Worm (Caenorhabditis elegans): ENCODE results near the gene bmk-1.

Gene bmk-1

ce11 chrV:14456626-14457025, at the start of gene bmk-1:
Gene bmk-1, minus strand, starts transcription at chrV:14456984.
- TF ChIP-seq med-1 (GFP tag; optimal IDR thresholded peaks at IDR 0.05; ENCODE audit: insufficient read depth) (no peak), flt-1 (GFP tag; IDR thresholded peaks at IDR 0.05) (no peak), ztf-29 (GFP tag; IDR thresholded peaks at IDR 0.05) (no peak), ztf-23 (GFP tag; IDR thresholded peaks at IDR 0.05) (no peak), klf-2 (GFP tag; conservative IDR thresholded peaks at IDR 0.05) (no peak), cog-1 (tag; optimal IDR thresholded peaks at IDR 0.05) (no peak), ref-1 (GFP tag; conservative IDR thresholded peaks at IDR 0.05) (no peak), tab-1 (GFP tag; IDR thresholded peaks at IDR 0.05) (no peak), T22C8.4 (GFP tag; IDR thresholded peaks at IDR 0.05) (no peak)

- TF ChIP-seq med-1 (GFP tag; optimal IDR thresholded peaks at IDR 0.05; ENCODE audit: insufficient read depth) = no peak
- no peak for TF ChIP-seq tab-1 (GFP tag; IDR thresholded peaks at IDR 0.05)
- TF ChIP-seq cog-1 (tag; optimal IDR thresholded peaks at IDR 0.05) = peak; percentile 51
- no peak for TF ChIP-seq flt-1 (GFP tag; IDR thresholded peaks at IDR 0.05)
- no peak for TF ChIP-seq ref-1 (GFP tag; conservative IDR thresholded peaks at IDR 0.05)
- TF ChIP-seq klf-2 (GFP tag; conservative IDR thresholded peaks at IDR 0.05) = no peak
- TF ChIP-seq ztf-23 (GFP tag; IDR thresholded peaks at IDR 0.05) = 0 out of 2 replicates have a peak, but pooled peaks have one; percentile 55
- no peak for TF ChIP-seq T22C8.4 (GFP tag; IDR thresholded peaks at IDR 0.05)
- TF ChIP-seq ztf-29 (GFP tag; IDR thresholded peaks at IDR 0.05) = peak; percentile 60; the same call in 1 of the 2 replicates
Observed at ce11 chrV:14505745-14506214, 49.0 kb upstream of the bmk-1 start.

DNA sequence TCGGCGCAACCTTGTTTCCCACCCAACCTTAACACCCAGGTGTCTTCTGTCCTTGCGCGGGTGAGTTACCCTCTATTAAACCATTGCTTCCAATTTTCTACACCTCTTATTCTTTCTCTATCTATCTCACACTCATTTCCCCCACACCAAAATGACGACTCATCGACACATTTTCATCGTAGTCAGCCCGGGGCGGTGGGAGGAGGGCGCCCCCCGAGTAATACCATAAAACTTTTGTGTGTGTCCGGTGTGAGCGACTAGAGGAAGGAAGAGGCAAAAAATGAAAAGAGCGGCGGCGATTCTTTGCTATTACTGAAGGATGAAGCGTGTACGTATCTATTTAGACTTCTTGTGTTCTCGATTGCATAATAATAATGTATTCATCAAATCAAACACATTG, 48.0 kb upstream of the bmk-1 start:
- no peak for TF ChIP-seq cog-1 (tag; optimal IDR thresholded peaks at IDR 0.05)
- TF ChIP-seq med-1 (GFP tag; optimal IDR thresholded peaks at IDR 0.05; ENCODE audit: insufficient read depth) = no peak
- TF ChIP-seq klf-2 (GFP tag; conservative IDR thresholded peaks at IDR 0.05) = no peak
- no peak for TF ChIP-seq ztf-23 (GFP tag; IDR thresholded peaks at IDR 0.05)
- no peak for TF ChIP-seq T22C8.4 (GFP tag; IDR thresholded peaks at IDR 0.05)
- TF ChIP-seq flt-1 (GFP tag; IDR thresholded peaks at IDR 0.05) = no peak
- TF ChIP-seq tab-1 (GFP tag; IDR thresholded peaks at IDR 0.05) = no peak
- TF ChIP-seq ref-1 (GFP tag; conservative IDR thresholded peaks at IDR 0.05) = no peak

- no peak for TF ChIP-seq T22C8.4 (GFP tag; IDR thresholded peaks at IDR 0.05)
- no peak for TF ChIP-seq med-1 (GFP tag; optimal IDR thresholded peaks at IDR 0.05; ENCODE audit: insufficient read depth)
- TF ChIP-seq ref-1 (GFP tag; conservative IDR thresholded peaks at IDR 0.05) = no peak
- TF ChIP-seq klf-2 (GFP tag; conservative IDR thresholded peaks at IDR 0.05) = no peak
- no peak for TF ChIP-seq ztf-23 (GFP tag; IDR thresholded peaks at IDR 0.05)
Observed at ce11 chrV:14504120-14504519, 47.3 kb upstream of the bmk-1 start.

DNA sequence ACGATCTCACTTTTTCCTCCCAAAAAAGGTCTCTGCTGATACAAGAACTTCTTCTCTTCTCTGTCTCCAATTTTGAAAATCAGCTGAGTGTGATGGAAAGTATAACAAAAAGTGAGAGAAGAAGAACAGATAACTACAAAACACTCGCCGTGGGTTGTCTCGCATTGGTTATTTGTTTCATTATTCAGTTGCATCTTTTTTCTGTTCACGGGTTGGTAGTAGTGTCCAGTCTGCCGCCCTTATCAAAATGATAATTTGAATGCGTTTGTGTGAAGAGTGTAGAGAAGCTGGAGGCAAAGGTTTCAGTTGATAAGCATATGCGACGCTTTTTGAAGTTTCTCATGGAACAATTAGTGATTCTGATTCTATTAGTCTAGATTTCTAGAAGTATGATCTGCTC, 46.3 kb upstream of the bmk-1 start:
- TF ChIP-seq ztf-29 (GFP tag; IDR thresholded peaks at IDR 0.05) = no peak
- no peak for TF ChIP-seq cog-1 (tag; optimal IDR thresholded peaks at IDR 0.05)
- no peak for TF ChIP-seq ztf-23 (GFP tag; IDR thresholded peaks at IDR 0.05)
- TF ChIP-seq tab-1 (GFP tag; IDR thresholded peaks at IDR 0.05) = no peak
- no peak for TF ChIP-seq ref-1 (GFP tag; conservative IDR thresholded peaks at IDR 0.05)
- no peak for TF ChIP-seq flt-1 (GFP tag; IDR thresholded peaks at IDR 0.05)
- no peak for TF ChIP-seq med-1 (GFP tag; optimal IDR thresholded peaks at IDR 0.05; ENCODE audit: insufficient read depth)
- TF ChIP-seq T22C8.4 (GFP tag; IDR thresholded peaks at IDR 0.05) = no peak
- no peak for TF ChIP-seq klf-2 (GFP tag; conservative IDR thresholded peaks at IDR 0.05)

DNA sequence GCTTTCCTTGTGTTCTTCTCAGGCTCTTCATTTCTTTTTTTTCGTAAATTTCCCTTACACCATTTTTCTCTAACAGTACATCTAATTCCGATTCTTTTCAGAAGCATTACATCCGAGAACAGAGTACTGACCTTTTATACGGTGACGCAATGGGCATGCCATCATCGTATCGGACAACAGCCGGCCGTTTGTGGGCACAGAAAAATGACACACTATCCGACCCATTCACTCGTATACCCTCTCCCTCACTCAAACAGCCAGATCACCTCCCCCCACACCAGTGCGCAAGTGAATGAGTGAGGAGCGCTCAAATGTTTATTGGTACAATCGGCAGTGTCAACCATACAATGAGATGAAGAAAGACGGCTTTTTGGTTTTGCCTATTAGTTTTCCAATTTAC, 44.4 kb upstream of the bmk-1 start, which contains the start of gene R02D5.24:
Gene R02D5.24, plus strand, starts transcription at position 205 of the 400 bp plus-strand sequence.
- TF ChIP-seq ztf-29 (GFP tag; IDR thresholded peaks at IDR 0.05) (no peak), flt-1 (GFP tag; IDR thresholded peaks at IDR 0.05) (0 out of 2 replicates have a peak, but pooled peaks have one; percentile 15), ztf-23 (GFP tag; IDR thresholded peaks at IDR 0.05) (no peak)

DNA sequence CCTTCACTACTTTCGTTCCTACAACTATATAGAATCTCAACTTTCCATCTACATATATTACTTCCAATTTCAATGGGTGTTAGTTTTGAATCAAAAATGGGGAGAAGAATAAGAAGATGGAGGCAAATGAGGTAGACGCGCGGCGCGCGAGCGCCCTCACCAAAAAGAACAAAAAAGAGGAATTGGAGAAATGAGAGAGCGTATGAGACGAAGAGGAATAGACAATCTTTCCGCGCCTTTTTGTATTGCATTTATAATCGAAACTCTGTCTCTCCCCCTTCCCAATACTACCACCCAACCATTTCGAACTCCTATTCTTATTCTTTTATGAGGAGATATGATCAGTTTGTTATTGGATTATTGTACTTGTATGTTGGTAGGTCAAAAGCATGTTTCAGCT, 43.8 kb upstream of the bmk-1 start:
- TF ChIP-seq T22C8.4 (GFP tag; IDR thresholded peaks at IDR 0.05) (no peak), ztf-23 (GFP tag; IDR thresholded peaks at IDR 0.05) (no peak), cog-1 (tag; optimal IDR thresholded peaks at IDR 0.05) (no peak), ref-1 (GFP tag; conservative IDR thresholded peaks at IDR 0.05) (no peak), klf-2 (GFP tag; conservative IDR thresholded peaks at IDR 0.05) (no peak), flt-1 (GFP tag; IDR thresholded peaks at IDR 0.05) (no peak)

- TF ChIP-seq tab-1 (GFP tag; IDR thresholded peaks at IDR 0.05) (no peak), flt-1 (GFP tag; IDR thresholded peaks at IDR 0.05) (no peak), ref-1 (GFP tag; conservative IDR thresholded peaks at IDR 0.05) (no peak), med-1 (GFP tag; optimal IDR thresholded peaks at IDR 0.05; ENCODE audit: insufficient read depth) (no peak), klf-2 (GFP tag; conservative IDR thresholded peaks at IDR 0.05) (no peak), ztf-23 (GFP tag; IDR thresholded peaks at IDR 0.05) (no peak), ztf-29 (GFP tag; IDR thresholded peaks at IDR 0.05) (no peak), T22C8.4 (GFP tag; IDR thresholded peaks at IDR 0.05) (no peak), cog-1 (tag; optimal IDR thresholded peaks at IDR 0.05) (no peak)
Observed at ce11 chrV:14499074-14499864, 42.5 kb upstream of the bmk-1 start.

- TF ChIP-seq flt-1 (GFP tag; IDR thresholded peaks at IDR 0.05) = peak; percentile 61; the same call in 1 of the 2 replicates
- peak; percentile 34 for TF ChIP-seq cog-1 (tag; optimal IDR thresholded peaks at IDR 0.05)
- no peak for TF ChIP-seq klf-2 (GFP tag; conservative IDR thresholded peaks at IDR 0.05)
- no peak for TF ChIP-seq tab-1 (GFP tag; IDR thresholded peaks at IDR 0.05)
Observed at ce11 chrV:14498204-14498603, 41.4 kb upstream of the bmk-1 start.

ce11 chrV:14496446-14496845, 39.7 kb upstream of the bmk-1 start:
- TF ChIP-seq med-1 (GFP tag; optimal IDR thresholded peaks at IDR 0.05; ENCODE audit: insufficient read depth) (no peak), T22C8.4 (GFP tag; IDR thresholded peaks at IDR 0.05) (no peak), ztf-29 (GFP tag; IDR thresholded peaks at IDR 0.05) (no peak), tab-1 (GFP tag; IDR thresholded peaks at IDR 0.05) (no peak)
